Worm (Caenorhabditis elegans): ENCODE data around the gene cht-6.
A peak's percentile ranks its signal among the peaks of the same experiment; 100 is the strongest.

The cht-6 gene

ce11 chrV:6425927-6426326, 11.1 kb downstream of the cht-6 start, which contains the start of gene T05H4.11:
Gene T05H4.11 (minus strand): TSS chrV:6426261.
- no peak for TF ChIP-seq ets-7 (tag; optimal IDR thresholded peaks at IDR 0.05)
- TF ChIP-seq pes-1 (GFP tag; IDR thresholded peaks at IDR 0.05): no peak
- TF ChIP-seq F13C5.2 (tag; optimal IDR thresholded peaks at IDR 0.05): no peak

- TF ChIP-seq pes-1 (GFP tag; IDR thresholded peaks at IDR 0.05): no peak
- no peak for TF ChIP-seq ets-7 (tag; optimal IDR thresholded peaks at IDR 0.05)
- no peak for TF ChIP-seq scrt-1 (GFP tag; IDR thresholded peaks at IDR 0.05)
- TF ChIP-seq ama-1 (optimal IDR thresholded peaks at IDR 0.05): no peak
- no peak for TF ChIP-seq ceh-36 (tag; optimal IDR thresholded peaks at IDR 0.05)
- TF ChIP-seq aly-1 (tag; optimal IDR thresholded peaks at IDR 0.05): no peak
These were observed 12.1 kb downstream of the cht-6 start, which contains the start of gene atp-4 for ce11 chrV:6426843-6427242. Gene atp-4 (minus strand): TSS chrV:6427112.

- TF ChIP-seq F13C5.2 (tag; optimal IDR thresholded peaks at IDR 0.05) (peak; percentile 10), flt-1 (GFP tag; IDR thresholded peaks at IDR 0.05) (no peak)
These were observed 12.6 kb downstream of the cht-6 start for ce11 chrV:6427433-6427832.

- no peak for TF ChIP-seq pes-1 (GFP tag; IDR thresholded peaks at IDR 0.05)
- TF ChIP-seq flt-1 (GFP tag; IDR thresholded peaks at IDR 0.05): no peak
- no peak for TF ChIP-seq tbx-37 (GFP tag; conservative IDR thresholded peaks at IDR 0.05)
- TF ChIP-seq ceh-36 (tag; optimal IDR thresholded peaks at IDR 0.05): no peak
- TF ChIP-seq hmg-4 (GFP tag; optimal IDR thresholded peaks at IDR 0.05): no peak
- no peak for TF ChIP-seq hmbx-1 (tag; optimal IDR thresholded peaks at IDR 0.05)
- no peak for TF ChIP-seq hnd-1 (tag; optimal IDR thresholded peaks at IDR 0.05)
- TF ChIP-seq tbx-11 (GFP tag; IDR thresholded peaks at IDR 0.05): no peak
- TF ChIP-seq scrt-1 (GFP tag; IDR thresholded peaks at IDR 0.05): no peak
- TF ChIP-seq aly-1 (tag; optimal IDR thresholded peaks at IDR 0.05): no peak
These were observed 15.1 kb downstream of the cht-6 start, which contains the start of gene alh-4 for ce11 chrV:6429870-6430339. Gene alh-4 (minus strand): TSS chrV:6429920.

ce11 chrV:6430526-6431371, 16.0 kb downstream of the cht-6 start:
- TF ChIP-seq ceh-13 (GFP tag; optimal IDR thresholded peaks at IDR 0.05) (no peak), flt-1 (GFP tag; IDR thresholded peaks at IDR 0.05) (no peak), hnd-1 (tag; optimal IDR thresholded peaks at IDR 0.05) (no peak), B0310.2 (tag; optimal IDR thresholded peaks at IDR 0.05) (no peak), ama-1 (optimal IDR thresholded peaks at IDR 0.05) (no peak), pes-1 (GFP tag; IDR thresholded peaks at IDR 0.05) (no peak), ets-7 (tag; optimal IDR thresholded peaks at IDR 0.05) (no peak), hmg-4 (GFP tag; optimal IDR thresholded peaks at IDR 0.05) (no peak), aly-1 (tag; optimal IDR thresholded peaks at IDR 0.05) (no peak), F13C5.2 (tag; optimal IDR thresholded peaks at IDR 0.05) (no peak)

ce11 chrV:6433446-6434178, 18.8 kb downstream of the cht-6 start, which contains the start of the genes gad-1 and erfa-1:
Gene gad-1 (minus strand): TSS chrV:6433496.
Gene erfa-1 (plus strand): TSS chrV:6434128.
- no peak for TF ChIP-seq sea-1 (GFP tag; conservative IDR thresholded peaks at IDR 0.05)
- peak; percentile 71 for TF ChIP-seq tbx-37 (GFP tag; conservative IDR thresholded peaks at IDR 0.05)

- TF ChIP-seq ceh-13 (GFP tag; optimal IDR thresholded peaks at IDR 0.05): no peak
- TF ChIP-seq hmg-4 (GFP tag; optimal IDR thresholded peaks at IDR 0.05): no peak
- no peak for TF ChIP-seq hmbx-1 (tag; optimal IDR thresholded peaks at IDR 0.05)
- no peak for TF ChIP-seq sea-1 (GFP tag; conservative IDR thresholded peaks at IDR 0.05)
- no peak for TF ChIP-seq tbx-11 (GFP tag; IDR thresholded peaks at IDR 0.05)
- no peak for TF ChIP-seq ets-7 (tag; optimal IDR thresholded peaks at IDR 0.05)
- TF ChIP-seq ama-1 (optimal IDR thresholded peaks at IDR 0.05): no peak
- no peak for TF ChIP-seq ceh-36 (tag; optimal IDR thresholded peaks at IDR 0.05)
- no peak for TF ChIP-seq aly-1 (tag; optimal IDR thresholded peaks at IDR 0.05)
These were observed 21.5 kb downstream of the cht-6 start, which contains the start of gene hpo-19 for ce11 chrV:6436332-6436731. Gene hpo-19 (plus strand): TSS chrV:6436645.

ce11 chrV:6438601-6439000, 23.8 kb downstream of the cht-6 start, which contains the start of gene T05H4.4:
Gene T05H4.4 (plus strand): TSS chrV:6438901.
- no peak for TF ChIP-seq hnd-1 (tag; optimal IDR thresholded peaks at IDR 0.05)
- TF ChIP-seq flt-1 (GFP tag; IDR thresholded peaks at IDR 0.05): no peak
- no peak for TF ChIP-seq ama-1 (optimal IDR thresholded peaks at IDR 0.05)
- TF ChIP-seq aly-1 (tag; optimal IDR thresholded peaks at IDR 0.05): no peak
- no peak for TF ChIP-seq tra-4 (tag; optimal IDR thresholded peaks at IDR 0.05)
- TF ChIP-seq ceh-13 (GFP tag; optimal IDR thresholded peaks at IDR 0.05): no peak
- TF ChIP-seq scrt-1 (GFP tag; IDR thresholded peaks at IDR 0.05): no peak
- TF ChIP-seq ets-7 (tag; optimal IDR thresholded peaks at IDR 0.05): no peak
- no peak for TF ChIP-seq F13C5.2 (tag; optimal IDR thresholded peaks at IDR 0.05)
- no peak for TF ChIP-seq B0310.2 (tag; optimal IDR thresholded peaks at IDR 0.05)
- TF ChIP-seq tbx-37 (GFP tag; conservative IDR thresholded peaks at IDR 0.05): no peak
- no peak for TF ChIP-seq ceh-36 (tag; optimal IDR thresholded peaks at IDR 0.05)
